Fruit fly (Drosophila melanogaster) whole organism, adult: ENCODE results near the gene Kdm5.

Experiments
- CG12768 ChIP-seq: fragments of 200-800 bp; sonication (Bioruptor generic); optimal IDR thresholded peaks from 2 replicates; lab custom pipeline; 2017; ENCODE audit warnings: missing biosample characterization, missing genetic modification characterization, mild to moderate bottlenecking, moderate library complexity, missing genetic modification reagents
- Crg-1 ChIP-seq: fragments of 200-800 bp; sonication (Bioruptor generic); optimal IDR thresholded peaks from 2 replicates; lab custom pipeline; 2016; ENCODE audit warnings: missing biosample characterization, missing genetic modification characterization
- cic ChIP-seq: fragments of 200-800 bp; sonication (Bioruptor generic); optimal IDR thresholded peaks from 2 replicates; lab custom pipeline; 2017; ENCODE audit warnings: missing biosample characterization, mild to moderate bottlenecking, missing genetic modification characterization, moderate library complexity
- cnc ChIP-seq, 2 experiments: fragments of >200 bp; optimal IDR thresholded peaks; 2 replicates each; lab custom pipeline; 2017

DNA sequence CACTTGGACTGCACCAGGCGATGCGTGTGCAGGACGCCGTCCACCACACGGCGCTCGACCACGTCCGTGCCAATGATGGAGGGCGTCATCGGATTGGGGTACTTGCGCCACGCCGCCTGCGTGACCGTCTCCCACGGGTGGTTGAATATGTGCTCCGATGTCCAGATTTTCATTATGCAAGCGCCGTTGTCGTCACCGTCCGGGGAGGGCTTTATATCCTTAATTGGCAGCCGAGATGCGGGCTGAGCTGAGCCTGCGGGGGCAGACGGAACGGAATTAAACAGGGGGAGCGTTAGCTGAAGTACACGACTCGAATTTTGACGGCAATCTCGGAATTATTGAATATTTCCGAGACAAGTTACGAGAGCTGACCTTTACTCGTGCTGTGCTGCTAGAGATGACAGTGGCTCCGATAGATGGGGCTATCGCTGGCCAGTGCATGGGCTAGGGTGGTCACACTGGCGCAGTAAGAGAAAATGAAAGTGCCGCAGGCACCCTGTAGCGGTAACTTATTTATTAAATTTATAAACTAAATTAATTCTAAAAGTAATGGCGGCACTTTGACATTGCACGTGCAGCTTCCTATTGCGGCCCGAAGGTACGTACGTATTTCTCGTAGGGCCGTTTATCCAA is 48.3 kb upstream of the Kdm5 start, which contains the start of gene IPIP:
- no peak for TF ChIP-seq Crg-1 (GFP tag; lab: Kevin White, UChicago)
- TF ChIP-seq cnc (optimal IDR thresholded peaks at IDR 0.05; lab: Kevin White, UChicago): no peak
- peak; percentile 32 for TF ChIP-seq CG12768 (GFP tag; lab: Kevin White, UChicago)
- peak; percentile 2 for TF ChIP-seq cic
